Worm (Caenorhabditis elegans): ENCODE measurements around the gene samp-1.

DNA sequence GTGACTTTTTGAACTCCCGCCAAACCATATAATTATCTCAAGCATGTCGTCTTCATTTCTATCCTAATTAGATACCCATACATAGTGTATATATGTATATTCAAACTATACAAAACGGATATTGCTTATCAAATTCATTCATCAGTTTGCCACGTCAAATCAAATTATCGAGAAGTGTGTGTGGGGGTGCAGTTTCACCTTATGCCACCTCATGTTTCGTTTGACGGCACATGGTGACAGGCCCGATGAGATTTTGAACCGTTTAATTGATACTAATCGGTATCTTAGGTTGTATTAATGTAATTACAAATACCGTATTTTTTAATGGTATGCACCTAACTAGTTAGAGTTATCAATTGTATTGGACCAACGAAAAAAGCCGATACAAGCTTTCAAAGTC is 18.0 kb upstream of the samp-1 start:
- TF ChIP-seq F13C5.2 (tag; optimal IDR thresholded peaks at IDR 0.05): no peak
- no peak for TF ChIP-seq hmbx-1 (tag; optimal IDR thresholded peaks at IDR 0.05)
- no peak for TF ChIP-seq flt-1 (GFP tag; IDR thresholded peaks at IDR 0.05)
